Worm (Caenorhabditis elegans) whole organism, L2 larva: ENCODE data around the gene R01E6.5.
A peak's percentile ranks its signal among the peaks of the same experiment; 100 is the strongest.

ENCODE experiments used
- C34F6.9 ChIP-seq: fragments of 150-350 bp; optimal IDR thresholded peaks from 2 replicates; lab custom pipeline; 2014; ENCODE audit warnings: missing biosample characterization, missing genetic modification characterization
- F13H6.1 ChIP-seq: sonication (generic microtip); optimal IDR thresholded peaks from 2 replicates; lab custom pipeline; 2016; ENCODE audit warnings: missing genetic modification characterization, missing compliant biosample characterization
- R02D3.7 ChIP-seq: fragments of 150-350 bp; optimal IDR thresholded peaks from 2 replicates; lab custom pipeline; 2014; ENCODE audit warnings: missing biosample characterization, missing genetic modification characterization
- alr-1 ChIP-seq: fragments of 150-350 bp; optimal IDR thresholded peaks from 2 replicates; lab custom pipeline; 2014; ENCODE audit warnings: missing biosample characterization, missing genetic modification characterization
- ama-1 ChIP-seq: fragments of 150-350 bp; optimal IDR thresholded peaks from 2 replicates; lab custom pipeline; 2018; ENCODE audit warnings: inconsistent platforms
- blmp-1 ChIP-seq: sonication (generic microtip); optimal IDR thresholded peaks from 2 replicates; lab custom pipeline; 2017; ENCODE audit warnings: missing genetic modification characterization, mild to moderate bottlenecking, missing compliant biosample characterization, antibody characterized with exemption, moderate library complexity; ENCODE audit not compliant: insufficient read depth
- ceh-16 ChIP-seq: fragments of 150-350 bp; optimal IDR thresholded peaks from 2 replicates; lab custom pipeline; 2014; ENCODE audit warnings: missing biosample characterization, missing genetic modification characterization
- ceh-82 ChIP-seq: fragments of 150-350 bp; optimal IDR thresholded peaks from 2 replicates; lab custom pipeline; 2014; ENCODE audit warnings: missing biosample characterization, missing genetic modification characterization
- crh-2 ChIP-seq: sonication (generic microtip); optimal IDR thresholded peaks from 2 replicates; lab custom pipeline; 2017; ENCODE audit warnings: missing biosample characterization, missing genetic modification characterization
- dmd-4 ChIP-seq: sonication (generic microtip); optimal IDR thresholded peaks from 2 replicates; lab custom pipeline; 2017; ENCODE audit warnings: missing biosample characterization, missing genetic modification characterization
- egl-27 ChIP-seq: sonication (generic microtip); optimal IDR thresholded peaks from 3 replicates; lab custom pipeline; 2017; ENCODE audit warnings: missing biosample characterization, missing genetic modification reagents, missing genetic modification characterization
- elt-1 ChIP-seq: fragments of 150-350 bp; optimal IDR thresholded peaks from 2 replicates; lab custom pipeline; 2014; ENCODE audit warnings: missing biosample characterization, missing genetic modification characterization
- elt-3 ChIP-seq: sonication (generic microtip); optimal IDR thresholded peaks from 2 replicates; lab custom pipeline; 2017; ENCODE audit warnings: missing biosample characterization, missing genetic modification characterization
- fos-1 ChIP-seq: fragments of 150-350 bp; optimal IDR thresholded peaks from 2 replicates; lab custom pipeline; 2014; ENCODE audit warnings: missing biosample characterization, missing genetic modification characterization
- gmeb-1 ChIP-seq: fragments of 150-350 bp; optimal IDR thresholded peaks from 2 replicates; lab custom pipeline; 2014; ENCODE audit warnings: missing biosample characterization, missing genetic modification characterization
- lin-11 ChIP-seq: fragments of 150-350 bp; sonication (generic microtip); optimal IDR thresholded peaks from 2 replicates; lab custom pipeline; 2014; ENCODE audit warnings: missing biosample characterization, missing genetic modification characterization, inconsistent platforms, mixed read lengths
- lin-39 ChIP-seq: fragments of 150-350 bp; optimal IDR thresholded peaks from 2 replicates; lab custom pipeline; 2014; ENCODE audit warnings: missing biosample characterization, missing genetic modification reagents, missing genetic modification characterization
- lsy-2 ChIP-seq, 2 experiments: fragments of 150-350 bp in 1 of 2; sonication (generic microtip) in 1 of 2; optimal IDR thresholded peaks; 2 replicates each; lab custom pipeline; 2014 to 2017; ENCODE audit warnings: missing biosample characterization in 2 of 2, missing genetic modification characterization in 2 of 2
- mab-5 ChIP-seq: fragments of 150-350 bp; optimal IDR thresholded peaks from 2 replicates; lab custom pipeline; 2014; ENCODE audit warnings: missing biosample characterization, missing genetic modification characterization
- mbf-1 ChIP-seq: sonication (generic microtip); optimal IDR thresholded peaks from 2 replicates; lab custom pipeline; 2017; ENCODE audit warnings: missing biosample characterization, missing genetic modification characterization
- mdl-1 ChIP-seq, 2 experiments: fragments of 150-350 bp in 1 of 2; sonication (generic microtip) in 1 of 2; optimal IDR thresholded peaks; 2 replicates each; lab custom pipeline; 2017; ENCODE audit warnings: missing biosample characterization in 2 of 2, missing genetic modification characterization in 2 of 2
- nhr-12 ChIP-seq: fragments of 150-350 bp; optimal IDR thresholded peaks from 2 replicates; lab custom pipeline; 2014; ENCODE audit warnings: missing biosample characterization, missing genetic modification characterization
- nhr-129 ChIP-seq: fragments of 150-350 bp; optimal IDR thresholded peaks from 2 replicates; lab custom pipeline; 2014; ENCODE audit warnings: missing biosample characterization, missing genetic modification characterization
- nhr-21 ChIP-seq: fragments of 150-350 bp; optimal IDR thresholded peaks from 2 replicates; lab custom pipeline; 2014; ENCODE audit warnings: missing biosample characterization, missing genetic modification characterization
- nhr-237 ChIP-seq: fragments of 150-350 bp; optimal IDR thresholded peaks from 2 replicates; lab custom pipeline; 2014; ENCODE audit warnings: missing biosample characterization, missing genetic modification characterization
- nhr-25 ChIP-seq: fragments of 150-350 bp; sonication (generic microtip); optimal IDR thresholded peaks from 3 replicates; lab custom pipeline; 2014; ENCODE audit warnings: missing biosample characterization, missing genetic modification characterization
- nhr-6 ChIP-seq: fragments of 150-350 bp; optimal IDR thresholded peaks from 2 replicates; lab custom pipeline; 2014; ENCODE audit warnings: missing biosample characterization, missing genetic modification characterization
- nhr-77 ChIP-seq: fragments of 150-350 bp; optimal IDR thresholded peaks from 2 replicates; lab custom pipeline; 2014; ENCODE audit warnings: missing biosample characterization, missing genetic modification characterization
- peb-1 ChIP-seq: fragments of 150-350 bp; optimal IDR thresholded peaks from 2 replicates; lab custom pipeline; 2014; ENCODE audit warnings: missing biosample characterization, missing genetic modification characterization
- sem-4 ChIP-seq: fragments of 150-350 bp; optimal IDR thresholded peaks from 2 replicates; lab custom pipeline; 2014; ENCODE audit warnings: missing biosample characterization, missing genetic modification reagents, missing genetic modification characterization
- sma-3 ChIP-seq: sonication (generic microtip); optimal IDR thresholded peaks from 2 replicates; lab custom pipeline; 2016; ENCODE audit warnings: missing genetic modification reagents, missing genetic modification characterization, missing compliant biosample characterization
- sma-9 ChIP-seq, 2 experiments: fragments of 150-350 bp in 1 of 2; sonication (generic microtip) in 1 of 2; optimal IDR thresholded peaks; 2 replicates each; lab custom pipeline; 2014 to 2016; ENCODE audit warnings: missing genetic modification characterization in 2 of 2, mild to moderate bottlenecking in 1 of 2, missing biosample characterization in 1 of 2, missing compliant biosample characterization in 1 of 2, missing genetic modification reagents in 1 of 2, moderate library complexity in 1 of 2
- snpc-4 ChIP-seq: fragments of 150-350 bp; optimal IDR thresholded peaks from 2 replicates; lab custom pipeline; 2014; ENCODE audit warnings: missing biosample characterization, missing genetic modification characterization
- unc-39 ChIP-seq: fragments of 150-350 bp; optimal IDR thresholded peaks from 2 replicates; lab custom pipeline; 2014; ENCODE audit warnings: missing biosample characterization, missing genetic modification characterization
- unc-55 ChIP-seq: fragments of 150-350 bp; sonication (generic microtip); optimal IDR thresholded peaks from 3 replicates; lab custom pipeline; 2014; ENCODE audit warnings: missing biosample characterization, missing genetic modification reagents, missing genetic modification characterization
- zag-1 ChIP-seq: fragments of 150-350 bp; optimal IDR thresholded peaks from 2 replicates; lab custom pipeline; 2014; ENCODE audit warnings: missing biosample characterization, missing genetic modification characterization
- ztf-1 ChIP-seq: fragments of 200-800 bp; sonication (Bioruptor generic); conservative IDR thresholded peaks from 2 replicates; pipeline ENCODE4 v1.3.6; 2022; ENCODE audit warnings: missing genetic modification characterization, missing compliant biosample characterization
- ztf-11 ChIP-seq: sonication (generic microtip); optimal IDR thresholded peaks from 2 replicates; lab custom pipeline; 2017; ENCODE audit warnings: missing biosample characterization, missing genetic modification characterization
- ztf-4 ChIP-seq: fragments of 150-350 bp; optimal IDR thresholded peaks from 2 replicates; lab custom pipeline; 2014; ENCODE audit warnings: missing biosample characterization, missing genetic modification characterization

Gene R01E6.5

DNA sequence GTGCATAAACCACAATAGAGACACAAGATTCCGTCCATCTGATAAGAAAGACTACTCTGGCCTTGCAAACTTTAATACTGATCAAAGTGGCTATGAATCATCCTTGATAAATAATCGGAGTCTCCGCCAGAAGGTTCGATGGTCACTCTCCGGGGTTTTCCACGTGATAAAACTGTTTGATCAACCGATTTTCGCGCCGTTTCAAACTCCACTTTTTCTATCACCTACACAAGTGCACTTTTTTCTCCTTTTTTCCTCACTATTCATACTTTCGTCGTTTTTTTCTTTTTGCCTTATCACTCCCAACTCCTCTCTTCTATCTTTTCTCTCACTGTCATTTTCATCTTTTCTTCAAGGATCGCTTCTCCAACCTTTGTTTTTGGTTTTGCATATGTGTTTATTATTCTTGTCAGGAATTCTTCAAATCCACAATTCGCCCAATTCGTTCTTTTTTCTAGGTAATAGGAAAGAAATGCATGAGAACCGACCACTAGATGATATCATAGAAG, 8.2 kb upstream of the R01E6.5 start, which contains the start of gene F18H3.4:
Gene F18H3.4, plus strand, starts transcription at position 459 of the 509 bp plus-strand sequence.
- TF ChIP-seq nhr-129 (peak; percentile 58), lsy-2 (tag; optimal IDR thresholded peaks at IDR 0.05; lab: Kevin White, UChicago) (peak in 1 of 2 experiments; percentile 24), nhr-77 (tag; lab: Kevin White, UChicago) (no peak), F13H6.1 (tag; lab: Kevin White, UChicago) (peak; percentile 93), sem-4 (tag; lab: Kevin White, UChicago) (peak; percentile 16), lin-39 (tag; lab: Kevin White, UChicago) (no peak), nhr-6 (tag; lab: Kevin White, UChicago) (no peak), gmeb-1 (tag; lab: Kevin White, UChicago) (peak; percentile 70), nhr-25 (tag; lab: Kevin White, UChicago) (peak; percentile 5), ceh-16 (tag; lab: Kevin White, UChicago) (no peak), nhr-237 (no peak), alr-1 (no peak), R02D3.7 (tag; lab: Kevin White, UChicago) (no peak), fos-1 (tag; lab: Kevin White, UChicago) (peak; percentile 98), egl-27 (no peak), sma-3 (GFP tag; lab: Kevin White, UChicago) (peak; percentile 91), crh-2 (peak; percentile 77), ztf-4 (tag; lab: Kevin White, UChicago) (no peak), mdl-1 (tag; optimal IDR thresholded peaks at IDR 0.05; lab: Kevin White, UChicago) (peak; percentile 30 to 79), sma-9 (GFP tag; optimal IDR thresholded peaks at IDR 0.05; lab: Kevin White, UChicago) (peak; percentile 96), sma-9 (tag; optimal IDR thresholded peaks at IDR 0.05; lab: Kevin White, UChicago) (no peak), unc-39 (tag; lab: Kevin White, UChicago) (no peak), ceh-82 (tag; lab: Kevin White, UChicago) (no peak), zag-1 (tag; lab: Kevin White, UChicago) (no peak), nhr-12 (no peak), ztf-11 (no peak), elt-1 (no peak), blmp-1 (tag; lab: Kevin White, UChicago) (no peak), nhr-21 (tag; lab: Kevin White, UChicago) (peak; percentile 64), elt-3 (tag; lab: Kevin White, UChicago) (no peak), peb-1 (tag; lab: Kevin White, UChicago) (no peak)

DNA sequence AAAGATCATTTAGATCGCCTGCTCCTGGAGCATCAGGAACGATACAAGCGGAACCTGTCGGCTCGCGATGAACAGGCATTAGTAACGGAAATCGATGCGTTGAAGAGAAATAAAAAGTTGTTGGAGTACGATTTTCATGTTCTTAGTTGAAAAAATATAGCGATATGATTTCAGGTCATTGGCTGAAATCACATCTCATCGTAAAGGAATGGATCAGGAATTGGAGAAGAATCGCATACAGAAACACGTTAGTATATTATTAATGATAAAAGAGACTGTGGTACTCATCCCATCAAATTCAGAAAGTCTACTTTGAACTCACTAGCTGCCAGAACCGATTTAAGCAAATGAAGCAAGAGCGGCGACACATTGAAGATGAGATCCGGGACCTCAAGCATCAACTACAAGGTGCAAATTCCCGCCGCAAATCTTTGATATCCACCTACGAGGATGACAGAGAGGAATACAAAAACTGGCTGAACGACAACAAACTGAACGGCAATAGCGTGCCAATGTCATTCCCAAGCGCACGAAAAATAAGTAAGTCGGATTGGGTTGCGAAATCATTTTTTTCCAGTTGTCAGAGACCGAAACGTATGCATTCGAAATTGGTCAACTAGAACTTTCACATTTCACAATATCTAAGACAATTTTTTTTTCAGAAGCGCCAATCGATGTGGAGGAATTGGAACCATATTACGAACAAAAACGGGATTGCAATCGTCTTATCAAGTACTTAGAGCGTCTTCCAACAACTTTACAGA, 6.7 kb upstream of the R01E6.5 start:
- TF ChIP-seq zag-1 (tag; lab: Kevin White, UChicago) (no peak), crh-2 (no peak), ceh-16 (tag; lab: Kevin White, UChicago) (no peak), sma-9 (GFP tag; optimal IDR thresholded peaks at IDR 0.05; lab: Kevin White, UChicago) (no peak), sma-9 (tag; optimal IDR thresholded peaks at IDR 0.05; lab: Kevin White, UChicago) (no peak)

DNA sequence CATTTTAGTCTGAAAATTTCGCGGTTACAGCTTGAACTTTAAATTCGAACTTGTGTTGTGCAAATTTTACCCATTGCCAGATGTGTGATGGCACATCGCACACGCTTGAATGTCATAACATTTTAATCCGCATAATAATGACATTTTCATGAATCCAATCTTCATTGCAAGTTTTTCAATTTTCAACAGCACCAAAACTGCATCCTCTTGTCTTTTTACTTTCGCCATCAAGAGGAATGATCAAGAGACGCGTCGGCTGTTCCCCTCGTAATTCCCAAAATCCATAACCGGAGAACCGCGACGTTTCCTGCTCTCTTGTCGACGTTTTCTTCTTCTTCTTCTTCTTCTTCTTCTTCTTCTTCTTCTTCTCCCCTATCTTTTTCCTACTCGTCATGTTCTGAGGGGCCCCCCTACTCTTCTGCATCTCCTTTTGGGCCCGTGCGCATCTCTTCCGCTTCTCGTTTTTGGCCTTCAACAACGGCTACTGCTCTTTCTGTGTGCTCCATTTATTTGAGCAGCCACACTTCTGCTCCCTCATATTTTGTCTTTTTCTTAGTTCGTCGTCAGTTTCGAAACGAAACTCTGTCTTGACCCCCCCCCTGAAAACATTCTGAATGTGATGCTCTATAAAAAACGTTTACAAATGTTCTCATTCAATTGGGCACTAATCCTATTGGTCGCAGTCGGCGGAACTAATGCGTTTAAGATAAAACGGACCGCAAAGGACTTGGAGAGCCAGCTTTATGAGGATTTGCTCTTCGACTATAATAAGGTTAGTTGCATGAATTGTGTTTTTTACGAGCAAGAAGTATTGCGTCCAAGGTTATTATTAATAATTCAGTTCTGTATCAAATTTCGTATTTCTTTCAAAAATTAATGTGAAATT, 4.2 kb upstream of the R01E6.5 start, which contains the start of gene acr-12:
Gene acr-12, plus strand, starts transcription at position 430 of the 886 bp plus-strand sequence.
- peak; percentile 17 for TF ChIP-seq unc-55 (GFP tag; lab: Kevin White, UChicago)
- TF ChIP-seq F13H6.1 (tag; lab: Kevin White, UChicago) = no peak
- peak; percentile 2 for TF ChIP-seq sma-9 (GFP tag; optimal IDR thresholded peaks at IDR 0.05; lab: Kevin White, UChicago)
- no peak for TF ChIP-seq sma-9 (tag; optimal IDR thresholded peaks at IDR 0.05; lab: Kevin White, UChicago)

DNA sequence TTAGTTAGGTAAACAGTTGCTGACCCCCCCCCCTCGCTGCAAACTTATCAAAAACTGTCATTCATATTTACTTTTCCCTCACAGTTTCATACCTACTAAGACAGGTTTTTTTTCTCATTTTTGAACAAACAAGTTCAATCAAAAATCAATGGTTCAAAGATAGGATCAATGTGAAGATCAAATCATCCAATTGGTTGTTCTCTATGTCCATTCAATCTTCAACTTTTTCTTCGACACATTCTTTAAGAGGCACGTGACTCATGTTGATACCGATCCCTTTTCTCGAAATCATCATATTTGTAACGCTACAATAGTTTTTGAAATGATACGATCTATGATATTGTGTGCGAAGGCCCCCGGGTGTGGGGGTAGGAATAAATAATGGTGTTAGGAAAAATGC, 2.8 kb downstream of the R01E6.5 start:
- no peak for TF ChIP-seq sem-4 (tag; lab: Kevin White, UChicago)
- no peak for TF ChIP-seq lin-11 (tag; lab: Kevin White, UChicago)
- no peak for TF ChIP-seq elt-3 (tag; lab: Kevin White, UChicago)
- TF ChIP-seq mbf-1 (tag; lab: Kevin White, UChicago) = no peak
- peak; percentile 79 for TF ChIP-seq crh-2
- no peak for TF ChIP-seq dmd-4 (tag; lab: Kevin White, UChicago)
- peak; percentile 72 for TF ChIP-seq nhr-21 (tag; lab: Kevin White, UChicago)
- peak; percentile 90 for TF ChIP-seq nhr-25 (tag; lab: Kevin White, UChicago)
- TF ChIP-seq ztf-1 (GFP tag; lab: Robert Waterston, UW) = no peak
- peak; percentile 69 for TF ChIP-seq sma-3 (GFP tag; lab: Kevin White, UChicago)
- TF ChIP-seq ztf-11 = no peak
- TF ChIP-seq blmp-1 (tag; lab: Kevin White, UChicago) = peak; percentile 76
- TF ChIP-seq elt-1 = peak; percentile 19
- TF ChIP-seq mab-5 = no peak
- TF ChIP-seq nhr-12 = no peak
- no peak for TF ChIP-seq ama-1
- no peak for TF ChIP-seq C34F6.9
- no peak for TF ChIP-seq zag-1 (tag; lab: Kevin White, UChicago)
- no peak for TF ChIP-seq lin-39 (tag; lab: Kevin White, UChicago)
- TF ChIP-seq ztf-4 (tag; lab: Kevin White, UChicago) = peak; percentile 10
- TF ChIP-seq nhr-237 = no peak
- no peak for TF ChIP-seq R02D3.7 (tag; lab: Kevin White, UChicago)
- TF ChIP-seq gmeb-1 (tag; lab: Kevin White, UChicago) = peak; percentile 37
- no peak for TF ChIP-seq snpc-4 (tag; lab: Kevin White, UChicago)
- TF ChIP-seq F13H6.1 (tag; lab: Kevin White, UChicago) = peak; percentile 30
- TF ChIP-seq unc-55 (GFP tag; lab: Kevin White, UChicago) = no peak
- peak; percentile 97 for TF ChIP-seq sma-9 (GFP tag; optimal IDR thresholded peaks at IDR 0.05; lab: Kevin White, UChicago)
- no peak for TF ChIP-seq sma-9 (tag; optimal IDR thresholded peaks at IDR 0.05; lab: Kevin White, UChicago)
